Fruit fly (Drosophila melanogaster) whole organism, embryonic: Measurements from ENCODE around the gene her.
A peak's percentile ranks its signal among the peaks of the same experiment; 100 is the strongest.

Experiments
- ATbp ChIP-seq: fragments of 200-800 bp; sonication (Bioruptor generic); optimal IDR thresholded peaks from 2 replicates; lab custom pipeline; 2017; ENCODE audit warnings: missing biosample characterization, mild to moderate bottlenecking, missing genetic modification characterization, missing genetic modification reagents
- Aef1 ChIP-seq: fragments of 200-800 bp; sonication (Bioruptor generic); IDR thresholded peaks from 3 replicates; pipeline ENCODE4 v1.3.6; 2022; ENCODE audit warnings: missing biosample characterization, missing genetic modification characterization
- Antp ChIP-seq: fragments of 200-800 bp; sonication (Bioruptor generic); optimal IDR thresholded peaks from 3 replicates; lab custom pipeline; 2016; ENCODE audit warnings: missing biosample characterization, missing genetic modification characterization
- Atf6 ChIP-seq: fragments of 200-800 bp; sonication (Bioruptor generic); IDR thresholded peaks from 2 replicates; pipeline ENCODE4 v1.3.6; 2022; ENCODE audit warnings: missing biosample characterization, missing genetic modification characterization
- Blimp-1 ChIP-seq: fragments of 200-800 bp; sonication (Bioruptor generic); optimal IDR thresholded peaks from 3 replicates; lab custom pipeline; 2018; ENCODE audit warnings: missing biosample characterization, missing genetic modification characterization, mild to moderate bottlenecking, moderate library complexity, missing genetic modification reagents
- CG10209 ChIP-seq: fragments of 200-800 bp; sonication (Bioruptor generic); optimal IDR thresholded peaks from 3 replicates; lab custom pipeline; 2017; ENCODE audit warnings: missing biosample characterization, mild to moderate bottlenecking, missing genetic modification characterization, missing genetic modification reagents
- CG10543 ChIP-seq: fragments of 200-800 bp; sonication (Bioruptor generic); optimal IDR thresholded peaks from 3 replicates; lab custom pipeline; 2017; ENCODE audit warnings: missing biosample characterization, mild to moderate bottlenecking, missing genetic modification characterization, moderate library complexity
- CG12219 ChIP-seq: fragments of 200-800 bp; sonication (Bioruptor generic); optimal IDR thresholded peaks from 3 replicates; lab custom pipeline; 2018; ENCODE audit warnings: missing biosample characterization, mild to moderate bottlenecking, missing genetic modification characterization
- CG12299 ChIP-seq: fragments of 200-800 bp; sonication (Bioruptor generic); optimal IDR thresholded peaks from 2 replicates; lab custom pipeline; 2018; ENCODE audit warnings: missing biosample characterization, mild to moderate bottlenecking, missing genetic modification characterization
- CG1233 ChIP-seq: fragments of 200-800 bp; sonication (Bioruptor generic); optimal IDR thresholded peaks from 4 replicates; lab custom pipeline; 2018; ENCODE audit warnings: missing biosample characterization, mild to moderate bottlenecking, missing genetic modification characterization
- CG14710 ChIP-seq: fragments of 200-800 bp; sonication (Bioruptor generic); optimal IDR thresholded peaks from 3 replicates; lab custom pipeline; 2019; ENCODE audit warnings: missing biosample characterization, mild to moderate bottlenecking, missing genetic modification characterization, moderate library complexity
- CG15011 ChIP-seq: fragments of 200-800 bp; sonication (Bioruptor generic); optimal IDR thresholded peaks from 3 replicates; lab custom pipeline; 2018; ENCODE audit warnings: missing biosample characterization, mild to moderate bottlenecking, missing genetic modification characterization
- CG17361 ChIP-seq: fragments of 200-800 bp; sonication (Bioruptor generic); IDR thresholded peaks from 3 replicates; pipeline ENCODE4 v1.3.6; 2022; ENCODE audit warnings: missing biosample characterization, missing genetic modification characterization
- CG18262 ChIP-seq: fragments of 200-800 bp; optimal IDR thresholded peaks from 3 replicates; lab custom pipeline; 2019; ENCODE audit warnings: missing biosample characterization, mild to moderate bottlenecking, missing genetic modification characterization, moderate library complexity
- CG18599 ChIP-seq: fragments of 200-800 bp; sonication (Bioruptor generic); optimal IDR thresholded peaks from 3 replicates; lab custom pipeline; 2017; ENCODE audit warnings: missing biosample characterization, missing genetic modification characterization, mild to moderate bottlenecking, moderate library complexity, missing genetic modification reagents
- CG18619 ChIP-seq: fragments of 200-800 bp; sonication (Bioruptor generic); optimal IDR thresholded peaks from 3 replicates; lab custom pipeline; 2017; ENCODE audit warnings: missing biosample characterization, mild to moderate bottlenecking, missing genetic modification characterization
- CG2120 ChIP-seq: fragments of 200-800 bp; sonication (Bioruptor generic); optimal IDR thresholded peaks from 3 replicates; lab custom pipeline; 2016; ENCODE audit warnings: missing biosample characterization, missing genetic modification characterization
- CG2199 ChIP-seq: fragments of 200-800 bp; sonication (Bioruptor generic); IDR thresholded peaks from 3 replicates; pipeline ENCODE4 v1.3.6; 2022; ENCODE audit warnings: missing biosample characterization, missing genetic modification characterization
- CG2875 ChIP-seq: fragments of 200-800 bp; sonication (Bioruptor generic); optimal IDR thresholded peaks from 2 replicates; lab custom pipeline; 2017; ENCODE audit warnings: missing biosample characterization, mild to moderate bottlenecking, missing genetic modification characterization, missing genetic modification reagents
- CG30403 ChIP-seq: fragments of 200-800 bp; sonication (Bioruptor generic); optimal IDR thresholded peaks from 3 replicates; lab custom pipeline; 2016; ENCODE audit warnings: missing biosample characterization, missing genetic modification characterization
- CG32532 ChIP-seq: fragments of 200-800 bp; sonication (Bioruptor generic); IDR thresholded peaks from 2 replicates; pipeline ENCODE4 v1.3.6; 2022; ENCODE audit warnings: missing biosample characterization, missing genetic modification characterization
- CG3281 ChIP-seq: fragments of 200-800 bp; sonication (Bioruptor generic); optimal IDR thresholded peaks from 3 replicates; lab custom pipeline; 2017; ENCODE audit warnings: missing biosample characterization, mild to moderate bottlenecking, missing genetic modification characterization
- CG4424 ChIP-seq: fragments of 200-800 bp; sonication (Bioruptor generic); optimal IDR thresholded peaks from 3 replicates; lab custom pipeline; 2016; ENCODE audit warnings: missing biosample characterization, missing genetic modification characterization
- CG6854 ChIP-seq: fragments of 200-800 bp; sonication (Bioruptor generic); optimal IDR thresholded peaks from 3 replicates; lab custom pipeline; 2017; ENCODE audit warnings: missing biosample characterization, mild to moderate bottlenecking, missing genetic modification characterization
- Fer2 ChIP-seq: fragments of 200-800 bp; sonication (Bioruptor generic); optimal IDR thresholded peaks from 2 replicates; lab custom pipeline; 2018; ENCODE audit warnings: missing biosample characterization, mild to moderate bottlenecking, missing genetic modification characterization, moderate library complexity
- Gsc ChIP-seq: fragments of 200-800 bp; sonication (Bioruptor generic); IDR thresholded peaks from 2 replicates; pipeline ENCODE4 v1.3.6; 2022; ENCODE audit warnings: missing biosample characterization, missing genetic modification characterization
- HLH4C ChIP-seq: fragments of 200-800 bp; sonication (Bioruptor generic); IDR thresholded peaks from 3 replicates; pipeline ENCODE4 v1.3.6; 2022; ENCODE audit warnings: missing biosample characterization, missing genetic modification characterization; ENCODE audit not compliant: partially characterized antibody
- Hand ChIP-seq: fragments of 200-800 bp; sonication (Bioruptor generic); optimal IDR thresholded peaks from 2 replicates; lab custom pipeline; 2017; ENCODE audit warnings: mild to moderate bottlenecking, missing biosample characterization, missing genetic modification reagents, missing genetic modification characterization
- Hey ChIP-seq: fragments of 200-800 bp; sonication (Bioruptor generic); optimal IDR thresholded peaks from 3 replicates; lab custom pipeline; 2018; ENCODE audit warnings: missing biosample characterization, mild to moderate bottlenecking, missing genetic modification characterization
- Opbp ChIP-seq: fragments of 200-800 bp; sonication (Bioruptor generic); IDR thresholded peaks from 3 replicates; pipeline ENCODE4 v1.3.6; 2022; ENCODE audit warnings: missing biosample characterization, missing genetic modification characterization; ENCODE audit not compliant: partially characterized antibody
- Sox100B ChIP-seq: fragments of 200-800 bp; sonication (Bioruptor generic); optimal IDR thresholded peaks from 3 replicates; lab custom pipeline; 2018; ENCODE audit warnings: missing biosample characterization, mild to moderate bottlenecking, missing genetic modification characterization
- abd-A ChIP-seq: fragments of 200-800 bp; sonication (Bioruptor generic); optimal IDR thresholded peaks from 3 replicates; lab custom pipeline; 2019; ENCODE audit warnings: missing biosample characterization, mild to moderate bottlenecking, missing genetic modification characterization, moderate library complexity
- az2 ChIP-seq: fragments of 200-800 bp; sonication (Bioruptor generic); optimal IDR thresholded peaks from 3 replicates; lab custom pipeline; 2016; ENCODE audit warnings: missing biosample characterization, missing genetic modification characterization
- croc ChIP-seq: fragments of 200-800 bp; sonication (Bioruptor generic); conservative IDR thresholded peaks from 3 replicates; pipeline ENCODE4 v1.3.6; 2022; ENCODE audit warnings: missing biosample characterization, missing genetic modification characterization
- da ChIP-seq: fragments of 200-800 bp; sonication (Bioruptor generic); optimal IDR thresholded peaks from 2 replicates; lab custom pipeline; 2016; ENCODE audit warnings: missing biosample characterization, missing genetic modification characterization
- dmrt11E ChIP-seq: fragments of 200-800 bp; sonication (Bioruptor generic); optimal IDR thresholded peaks from 3 replicates; lab custom pipeline; 2018; ENCODE audit warnings: missing biosample characterization, mild to moderate bottlenecking, missing genetic modification characterization, moderate library complexity
- ewg ChIP-seq: fragments of 200-800 bp; sonication (Bioruptor generic); optimal IDR thresholded peaks from 3 replicates; lab custom pipeline; 2017; ENCODE audit warnings: mild to moderate bottlenecking, missing biosample characterization, missing genetic modification reagents, missing genetic modification characterization
- gcm ChIP-seq: fragments of 200-800 bp; sonication (Bioruptor generic); optimal IDR thresholded peaks from 2 replicates; lab custom pipeline; 2019; ENCODE audit warnings: missing biosample characterization, mild to moderate bottlenecking, missing genetic modification characterization, moderate library complexity
- grau ChIP-seq: fragments of 200-800 bp; optimal IDR thresholded peaks from 3 replicates; lab custom pipeline; 2019; ENCODE audit warnings: missing biosample characterization, mild to moderate bottlenecking, missing genetic modification characterization, moderate library complexity
- hbn ChIP-seq: fragments of 200-800 bp; sonication (Bioruptor generic); IDR thresholded peaks from 2 replicates; pipeline ENCODE4 v1.3.6; 2022; ENCODE audit warnings: missing biosample characterization, missing genetic modification characterization; ENCODE audit not compliant: partially characterized antibody
- hth ChIP-seq: fragments of >200 bp; optimal IDR thresholded peaks from 2 replicates; lab custom pipeline; 2017; ENCODE audit warnings: inconsistent platforms
- kay ChIP-seq: fragments of 200-800 bp; sonication (Bioruptor generic); optimal IDR thresholded peaks from 2 replicates; lab custom pipeline; 2016; ENCODE audit warnings: missing biosample characterization, missing genetic modification characterization
- lilli ChIP-seq: fragments of 200-800 bp; sonication (Bioruptor generic); optimal IDR thresholded peaks from 3 replicates; lab custom pipeline; 2016; ENCODE audit warnings: missing biosample characterization, missing genetic modification characterization
- oc ChIP-seq: fragments of 200-800 bp; sonication (Bioruptor generic); optimal IDR thresholded peaks from 2 replicates; lab custom pipeline; 2018; ENCODE audit warnings: missing biosample characterization, mild to moderate bottlenecking, missing genetic modification characterization, moderate library complexity
- pum ChIP-seq: fragments of 200-800 bp; sonication (Bioruptor generic); optimal IDR thresholded peaks from 2 replicates; lab custom pipeline; 2016; ENCODE audit warnings: missing biosample characterization, missing genetic modification characterization
- scrt ChIP-seq: fragments of 200-800 bp; sonication (Bioruptor generic); optimal IDR thresholded peaks from 2 replicates; lab custom pipeline; 2018; ENCODE audit warnings: missing biosample characterization, mild to moderate bottlenecking, missing genetic modification characterization, moderate library complexity
- sug ChIP-seq: fragments of 200-800 bp; optimal IDR thresholded peaks from 2 replicates; lab custom pipeline; 2019; ENCODE audit warnings: missing biosample characterization, mild to moderate bottlenecking, missing genetic modification characterization, moderate library complexity
- trh ChIP-seq: fragments of 200-800 bp; sonication (Bioruptor generic); optimal IDR thresholded peaks from 2 replicates; lab custom pipeline; 2016; ENCODE audit warnings: missing biosample characterization, missing genetic modification characterization
- zfh2 ChIP-seq: fragments of 200-800 bp; sonication (Bioruptor generic); optimal IDR thresholded peaks from 2 replicates; lab custom pipeline; 2016; ENCODE audit warnings: missing biosample characterization, missing genetic modification characterization

her gene

dm6 chr2L:16684908-16685611, 8.1 kb downstream of the her start (continued):
- TF ChIP-seq CG12219: peak; percentile 8
- TF ChIP-seq CG14710 (tag; lab: Kevin White, UChicago): peak; percentile 64
- no peak for TF ChIP-seq CG32532
- TF ChIP-seq oc (tag; lab: Kevin White, UChicago): peak; percentile 50
- TF ChIP-seq Aef1 (GFP tag; lab: Robert Waterston, UW): no peak
- peak; percentile 62 for TF ChIP-seq CG4424 (GFP tag; lab: Kevin White, UChicago)
- TF ChIP-seq croc: 0 out of 3 replicates have a peak, but pooled peaks have one; percentile 16
- TF ChIP-seq CG2875 (GFP tag; lab: Kevin White, UChicago): peak; percentile 36
- TF ChIP-seq scrt (GFP tag; lab: Kevin White, UChicago): peak; percentile 15
- TF ChIP-seq Gsc: no peak
- peak; percentile 40; the same call in 1 of the 2 replicates for TF ChIP-seq Atf6 (GFP tag; lab: Robert Waterston, UW)
- TF ChIP-seq CG2120 (GFP tag; lab: Kevin White, UChicago): peak; percentile 32
- no peak for TF ChIP-seq Antp
- TF ChIP-seq Opbp (GFP tag; lab: Robert Waterston, UW): no peak
- peak; percentile 92 for TF ChIP-seq ewg (GFP tag; lab: Kevin White, UChicago)
- TF ChIP-seq Fer2: peak; percentile 9
- no peak for TF ChIP-seq zfh2 (GFP tag; lab: Kevin White, UChicago)
- peak; percentile 47 for TF ChIP-seq CG10209 (GFP tag; lab: Kevin White, UChicago)
- peak; percentile 45 for TF ChIP-seq CG1233 (GFP tag; lab: Kevin White, UChicago)
- TF ChIP-seq lilli (GFP tag; lab: Kevin White, UChicago): no peak
- TF ChIP-seq HLH4C: no peak
- TF ChIP-seq hbn (GFP tag; lab: Robert Waterston, UW): 0 out of 2 replicates have a peak, but pooled peaks have one; percentile 18
- TF ChIP-seq CG15011 (GFP tag; lab: Kevin White, UChicago): peak; percentile 60
- peak; percentile 78 for TF ChIP-seq Sox100B (GFP tag; lab: Kevin White, UChicago)
- TF ChIP-seq CG12299 (tag; lab: Kevin White, UChicago): peak; percentile 64
- peak; percentile 55 for TF ChIP-seq gcm
- TF ChIP-seq da: no peak
- TF ChIP-seq Hand (GFP tag; lab: Kevin White, UChicago): peak; percentile 72
- TF ChIP-seq CG18619 (GFP tag; lab: Kevin White, UChicago): peak; percentile 60
- TF ChIP-seq abd-A (tag; lab: Kevin White, UChicago): peak; percentile 83
- TF ChIP-seq trh: peak; percentile 20
- TF ChIP-seq az2 (GFP tag; lab: Kevin White, UChicago): peak; percentile 38
- TF ChIP-seq ATbp: peak; percentile 41
- peak; percentile 87 for TF ChIP-seq CG18262 (tag; lab: Kevin White, UChicago)
- peak; percentile 66; the same call in 2 of the 3 replicates for TF ChIP-seq CG2199 (GFP tag; lab: Robert Waterston, UW)
- peak; percentile 69 for TF ChIP-seq CG30403
- TF ChIP-seq CG18599 (GFP tag; lab: Kevin White, UChicago): peak; percentile 75
- peak; percentile 15 for TF ChIP-seq kay (GFP tag; lab: Kevin White, UChicago)
- peak; percentile 40 for TF ChIP-seq CG10543 (GFP tag; lab: Kevin White, UChicago)
- TF ChIP-seq pum (GFP tag; lab: Kevin White, UChicago): no peak
- peak; percentile 62 for TF ChIP-seq sug (tag; lab: Kevin White, UChicago)
- peak; percentile 34 for TF ChIP-seq CG6854 (GFP tag; lab: Kevin White, UChicago)
- peak; percentile 6 for TF ChIP-seq dmrt11E (tag; lab: Kevin White, UChicago)
- no peak for TF ChIP-seq hth (lab: Kevin White, UChicago)
- peak; percentile 65 for TF ChIP-seq CG3281 (GFP tag; lab: Kevin White, UChicago)
- TF ChIP-seq Blimp-1: peak; percentile 72
- no peak for TF ChIP-seq Hey (tag; lab: Kevin White, UChicago)
- peak; percentile 83 for TF ChIP-seq grau (tag; lab: Kevin White, UChicago)
- peak; percentile 77 for TF ChIP-seq CG17361 (GFP tag; lab: Robert Waterston, UW)
